Fruit fly (Drosophila melanogaster) whole organism, embryonic: ENCODE measurements around the gene Or85a.

Experiments
- ATbp ChIP-seq: fragments of 200-800 bp; sonication (Bioruptor generic); optimal IDR thresholded peaks from 2 replicates; lab custom pipeline; 2017; ENCODE audit warnings: missing biosample characterization, mild to moderate bottlenecking, missing genetic modification characterization, missing genetic modification reagents
- B-H1 ChIP-seq: fragments of 200-800 bp; sonication (Bioruptor generic); IDR thresholded peaks from 3 replicates; pipeline ENCODE4 v1.3.6; 2022; ENCODE audit warnings: missing biosample characterization, missing genetic modification characterization
- CG12659 ChIP-seq: fragments of 200-800 bp; sonication (Bioruptor generic); optimal IDR thresholded peaks from 3 replicates; lab custom pipeline; 2017; ENCODE audit warnings: mild to moderate bottlenecking, missing biosample characterization, missing genetic modification reagents, missing genetic modification characterization
- CG18619 ChIP-seq: fragments of 200-800 bp; sonication (Bioruptor generic); optimal IDR thresholded peaks from 3 replicates; lab custom pipeline; 2017; ENCODE audit warnings: missing biosample characterization, mild to moderate bottlenecking, missing genetic modification characterization
- CG31224 ChIP-seq: fragments of 200-800 bp; sonication (Bioruptor generic); IDR thresholded peaks from 2 replicates; pipeline ENCODE4 v1.3.6; 2022; ENCODE audit warnings: missing biosample characterization, missing genetic modification characterization
- CG32767 ChIP-seq: fragments of 200-800 bp; sonication (Bioruptor generic); IDR thresholded peaks from 2 replicates; pipeline ENCODE4 v1.3.6; 2022; ENCODE audit warnings: missing biosample characterization, missing genetic modification characterization
- CG32772 ChIP-seq: fragments of 200-800 bp; sonication (Bioruptor generic); IDR thresholded peaks from 2 replicates; pipeline ENCODE4 v1.3.6; 2022; ENCODE audit warnings: missing biosample characterization, missing genetic modification characterization
- CG34376 ChIP-seq: fragments of 200-800 bp; sonication (Bioruptor generic); optimal IDR thresholded peaks from 2 replicates; lab custom pipeline; 2018; ENCODE audit warnings: missing biosample characterization, mild to moderate bottlenecking, missing genetic modification characterization
- CG3726 ChIP-seq: fragments of 200-800 bp; sonication (Bioruptor generic); IDR thresholded peaks from 3 replicates; pipeline ENCODE4, ENCODE4 v1.3.6; 2022; ENCODE audit warnings: missing biosample characterization, missing genetic modification characterization
- CG4424 ChIP-seq: fragments of 200-800 bp; sonication (Bioruptor generic); optimal IDR thresholded peaks from 3 replicates; lab custom pipeline; 2016; ENCODE audit warnings: missing biosample characterization, missing genetic modification characterization
- CG6689 ChIP-seq: fragments of 200-800 bp; sonication (Bioruptor generic); IDR thresholded peaks from 2 replicates; pipeline ENCODE4 v1.3.6; 2022; ENCODE audit warnings: missing biosample characterization, missing genetic modification characterization
- CG8388 ChIP-seq: fragments of 200-800 bp; sonication (Bioruptor generic); optimal IDR thresholded peaks from 2 replicates; lab custom pipeline; 2019; ENCODE audit warnings: missing biosample characterization, mild to moderate bottlenecking, missing genetic modification characterization, moderate library complexity
- CG9932 ChIP-seq: fragments of 200-800 bp; sonication (Bioruptor generic); IDR thresholded peaks from 2 replicates; pipeline ENCODE4 v1.3.6; 2022; ENCODE audit warnings: missing biosample characterization, missing genetic modification characterization
- CHES-1-like ChIP-seq: fragments of 200-800 bp; sonication (Bioruptor generic); optimal IDR thresholded peaks from 2 replicates; lab custom pipeline; 2016; ENCODE audit warnings: missing biosample characterization, missing genetic modification characterization
- CkIIα-i1 ChIP-seq: fragments of 200-800 bp; sonication (Bioruptor generic); IDR thresholded peaks from 2 replicates; pipeline ENCODE4 v1.3.6; 2022; ENCODE audit warnings: missing biosample characterization, missing genetic modification characterization
- Dbx ChIP-seq: fragments of 200-800 bp; sonication (Bioruptor generic); IDR thresholded peaks from 3 replicates; pipeline ENCODE4 v1.3.6; 2022; ENCODE audit warnings: missing biosample characterization, missing genetic modification characterization
- Fer3 ChIP-seq: fragments of 200-800 bp; sonication (Bioruptor generic); optimal IDR thresholded peaks from 2 replicates; lab custom pipeline; 2018; ENCODE audit warnings: missing biosample characterization, mild to moderate bottlenecking, missing genetic modification characterization, moderate library complexity
- H2.0 ChIP-seq: fragments of 200-800 bp; sonication (Bioruptor generic); IDR thresholded peaks from 2 replicates; pipeline ENCODE4 v1.3.6; 2022; ENCODE audit warnings: missing biosample characterization, missing genetic modification characterization
- Hmr ChIP-seq: fragments of 200-800 bp; sonication (Bioruptor generic); optimal IDR thresholded peaks from 3 replicates; lab custom pipeline; 2017; ENCODE audit warnings: mild to moderate bottlenecking, missing biosample characterization, missing genetic modification reagents, missing genetic modification characterization
- Hr3 ChIP-seq: fragments of 200-800 bp; sonication (Bioruptor generic); optimal IDR thresholded peaks from 3 replicates; lab custom pipeline; 2016; ENCODE audit warnings: missing biosample characterization, missing genetic modification characterization
- MTF-1 ChIP-seq: fragments of 200-800 bp; sonication (Bioruptor generic); optimal IDR thresholded peaks from 2 replicates; lab custom pipeline; 2018; ENCODE audit warnings: missing biosample characterization, mild to moderate bottlenecking, missing genetic modification characterization, borderline replicate concordance
- NFAT ChIP-seq: fragments of 200-800 bp; sonication (Bioruptor generic); IDR thresholded peaks from 2 replicates; pipeline ENCODE4 v1.3.6; 2022; ENCODE audit warnings: missing biosample characterization, missing genetic modification characterization
- Nf-YC ChIP-seq: fragments of 200-800 bp; optimal IDR thresholded peaks from 3 replicates; lab custom pipeline; 2019; ENCODE audit warnings: missing biosample characterization, mild to moderate bottlenecking, missing genetic modification characterization, moderate library complexity
- NfI ChIP-seq: fragments of 200-800 bp; sonication (Bioruptor generic); optimal IDR thresholded peaks from 3 replicates; lab custom pipeline; 2018; ENCODE audit warnings: missing biosample characterization, mild to moderate bottlenecking, missing genetic modification characterization, moderate library complexity
- Optix ChIP-seq: fragments of 200-800 bp; sonication (Bioruptor generic); IDR thresholded peaks from 3 replicates; pipeline ENCODE4 v1.3.6; 2022; ENCODE audit warnings: missing biosample characterization, missing genetic modification characterization
- PHDP ChIP-seq: fragments of 200-800 bp; sonication (Bioruptor generic); optimal IDR thresholded peaks from 3 replicates; lab custom pipeline; 2018; ENCODE audit warnings: missing biosample characterization, mild to moderate bottlenecking, missing genetic modification characterization, moderate library complexity
- Sox102F ChIP-seq: fragments of 200-800 bp; sonication (Bioruptor generic); optimal IDR thresholded peaks from 2 replicates; lab custom pipeline; 2018; ENCODE audit warnings: missing biosample characterization, mild to moderate bottlenecking, missing genetic modification characterization, moderate library complexity
- Ssrp ChIP-seq: fragments of 200-800 bp; sonication (Bioruptor generic); optimal IDR thresholded peaks from 2 replicates; lab custom pipeline; 2018; ENCODE audit warnings: missing biosample characterization, mild to moderate bottlenecking, missing genetic modification characterization, moderate library complexity
- Tbp ChIP-seq: fragments of >200 bp; optimal IDR thresholded peaks from 2 replicates; lab custom pipeline; 2018; ENCODE audit warnings: missing biosample characterization, missing genetic modification characterization
- ac ChIP-seq: fragments of 200-800 bp; sonication (Bioruptor generic); optimal IDR thresholded peaks from 3 replicates; lab custom pipeline; 2017; ENCODE audit warnings: missing biosample characterization, mild to moderate bottlenecking, missing genetic modification characterization
- croc ChIP-seq: fragments of 200-800 bp; sonication (Bioruptor generic); conservative IDR thresholded peaks from 3 replicates; pipeline ENCODE4 v1.3.6; 2022; ENCODE audit warnings: missing biosample characterization, missing genetic modification characterization
- dimm ChIP-seq: fragments of 200-800 bp; sonication (Bioruptor generic); IDR thresholded peaks from 2 replicates; pipeline ENCODE4 v1.3.6; 2022; ENCODE audit warnings: missing biosample characterization, missing genetic modification characterization
- dpn ChIP-seq, 2 experiments: fragments of 200-800 bp; sonication (Bioruptor generic); optimal IDR thresholded peaks; 3 replicates each; lab custom pipeline; 2016; ENCODE audit warnings: missing biosample characterization in 2 of 2, missing genetic modification characterization in 2 of 2
- fu2 ChIP-seq: fragments of 200-800 bp; sonication (Bioruptor generic); optimal IDR thresholded peaks from 2 replicates; lab custom pipeline; 2016; ENCODE audit warnings: missing biosample characterization, missing genetic modification characterization
- grn ChIP-seq: fragments of 200-800 bp; sonication (Bioruptor generic); optimal IDR thresholded peaks from 3 replicates; lab custom pipeline; 2017; ENCODE audit warnings: missing biosample characterization, missing genetic modification characterization
- hb ChIP-seq: fragments of 200-800 bp; sonication (Bioruptor generic); IDR thresholded peaks from 3 replicates; pipeline ENCODE4 v1.3.6; 2022; ENCODE audit warnings: missing biosample characterization, missing genetic modification characterization; ENCODE audit not compliant: partially characterized antibody
- hkb ChIP-seq, 2 experiments: fragments of 200-800 bp in 1 of 2; fragments of >200 bp in 1 of 2; sonication (Bioruptor generic) in 1 of 2; IDR thresholded peaks in 1 of 2; optimal IDR thresholded peaks in 1 of 2; 2 replicates each; pipeline versions ENCODE4 v1.3.6 to Lab custom; 2017 to 2022; ENCODE audit warnings: missing biosample characterization in 1 of 2, missing genetic modification characterization in 1 of 2
- ind ChIP-seq: fragments of 200-800 bp; sonication (Bioruptor generic); optimal IDR thresholded peaks from 3 replicates; lab custom pipeline; 2016; ENCODE audit warnings: missing biosample characterization, missing genetic modification characterization
- lab ChIP-seq: fragments of 200-800 bp; sonication (Bioruptor generic); optimal IDR thresholded peaks from 3 replicates; lab custom pipeline; 2017; ENCODE audit warnings: missing biosample characterization, missing genetic modification characterization, mild to moderate bottlenecking, moderate library complexity, missing genetic modification reagents
- nerfin-1 ChIP-seq: fragments of 200-800 bp; sonication (Bioruptor generic); optimal IDR thresholded peaks from 3 replicates; lab custom pipeline; 2019; ENCODE audit warnings: missing biosample characterization, mild to moderate bottlenecking, missing genetic modification characterization, moderate library complexity
- prd ChIP-seq, 3 experiments: fragments of >200 bp in 2 of 3; fragments of 200-800 bp in 1 of 3; sonication (Bioruptor generic) in 1 of 3; optimal IDR thresholded peaks in 2 of 3; IDR thresholded peaks in 1 of 3; 2 replicates in 2 of 3; 3 replicates in 1 of 3; pipeline versions ENCODE4 v1.3.6 to Lab custom; 2017 to 2022; ENCODE audit warnings: missing biosample characterization in 1 of 3, missing genetic modification characterization in 1 of 3
- sima ChIP-seq: fragments of 200-800 bp; sonication (Bioruptor generic); optimal IDR thresholded peaks from 2 replicates; lab custom pipeline; 2016; ENCODE audit warnings: missing biosample characterization, missing genetic modification characterization
- slbo ChIP-seq: fragments of 200-800 bp; sonication (Bioruptor generic); IDR thresholded peaks from 2 replicates; pipeline ENCODE4 v1.3.6; 2022; ENCODE audit warnings: missing biosample characterization, missing genetic modification characterization
- tgo ChIP-seq: fragments of 200-800 bp; sonication (Bioruptor generic); IDR thresholded peaks from 3 replicates; pipeline ENCODE4 v1.3.6; 2022; ENCODE audit warnings: missing biosample characterization, missing genetic modification characterization
- twi ChIP-seq: fragments of 200-800 bp; optimal IDR thresholded peaks from 2 replicates; lab custom pipeline; 2019; ENCODE audit warnings: missing biosample characterization, mild to moderate bottlenecking, missing genetic modification characterization, moderate library complexity
- vfl ChIP-seq: fragments of 200-800 bp; sonication (Bioruptor generic); optimal IDR thresholded peaks from 2 replicates; lab custom pipeline; 2016; ENCODE audit warnings: missing biosample characterization, missing genetic modification characterization
- wdn ChIP-seq: fragments of 200-800 bp; sonication (Bioruptor generic); IDR thresholded peaks from 2 replicates; pipeline ENCODE4 v1.3.6; 2022; ENCODE audit warnings: missing biosample characterization, missing genetic modification characterization
- wor ChIP-seq: fragments of 200-800 bp; sonication (Bioruptor generic); IDR thresholded peaks from 2 replicates; pipeline ENCODE4 v1.3.6; 2022; ENCODE audit warnings: missing biosample characterization, missing genetic modification characterization
- zen2 ChIP-seq: fragments of 200-800 bp; sonication (Bioruptor generic); IDR thresholded peaks from 3 replicates; pipeline ENCODE4 v1.3.6; 2022; ENCODE audit warnings: missing biosample characterization, missing genetic modification characterization; ENCODE audit not compliant: partially characterized antibody

Or85a gene

dm6 chr3R:8354458-8354857 lies 32.9 kb downstream of the Or85a start (continued):
- peak; percentile 74 for TF ChIP-seq lab (GFP tag; lab: Kevin White, UChicago)
- peak; percentile 61 for TF ChIP-seq ATbp
- TF ChIP-seq Hmr = peak; percentile 64
- TF ChIP-seq CkIIα-i1 (GFP tag; lab: Robert Waterston, UW) = 0 out of 2 replicates have a peak, but pooled peaks have one; percentile 50
- peak; percentile 74 for TF ChIP-seq CG6689
- TF ChIP-seq H2.0 (GFP tag; lab: Robert Waterston, UW) = peak; percentile 40; the same call in 1 of the 2 replicates
- no peak for TF ChIP-seq hkb (optimal IDR thresholded peaks at IDR 0.05; lab: Kevin White, UChicago)
- peak; percentile 78 for TF ChIP-seq hkb (GFP tag; IDR thresholded peaks at IDR 0.05; lab: Robert Waterston, UW)
- TF ChIP-seq tgo (GFP tag; lab: Robert Waterston, UW) = peak; percentile 73; the same call in 2 of the 3 replicates
- no peak for TF ChIP-seq CG3726 (GFP tag; lab: Robert Waterston, UW)
- peak; percentile 69 for TF ChIP-seq PHDP (tag; lab: Kevin White, UChicago)
- TF ChIP-seq ac (GFP tag; lab: Kevin White, UChicago) = no peak
- peak; percentile 31; the same call in 2 of the 3 replicates for TF ChIP-seq B-H1 (GFP tag; lab: Robert Waterston, UW)
- TF ChIP-seq CG34376 (GFP tag; lab: Kevin White, UChicago) = no peak
- TF ChIP-seq zen2 (GFP tag; lab: Robert Waterston, UW) = no peak
- no peak for TF ChIP-seq Tbp (GFP tag; lab: Kevin White, UChicago)
- TF ChIP-seq Ssrp (tag; lab: Kevin White, UChicago) = peak; percentile 34
- peak; percentile 40 for TF ChIP-seq ind
- TF ChIP-seq prd (optimal IDR thresholded peaks at IDR 0.05; lab: Kevin White, UChicago) = no peak
- peak; percentile 76 for TF ChIP-seq prd (GFP tag; IDR thresholded peaks at IDR 0.05; lab: Robert Waterston, UW)
- TF ChIP-seq CG12659 (GFP tag; lab: Kevin White, UChicago) = peak; percentile 23
- peak; percentile 53 for TF ChIP-seq NFAT
- no peak for TF ChIP-seq twi
- TF ChIP-seq Sox102F (GFP tag; lab: Kevin White, UChicago) = peak; percentile 78
- no peak for TF ChIP-seq fu2
- TF ChIP-seq CG31224 (GFP tag; lab: Robert Waterston, UW) = peak; percentile 40; the same call in 1 of the 2 replicates
- TF ChIP-seq slbo (GFP tag; lab: Robert Waterston, UW) = peak; percentile 82
- peak in 1 of 2 experiments; percentile 31 for TF ChIP-seq dpn (GFP tag; optimal IDR thresholded peaks at IDR 0.05; lab: Kevin White, UChicago)
- peak; percentile 71 for TF ChIP-seq Dbx (GFP tag; lab: Robert Waterston, UW)
- TF ChIP-seq dimm (GFP tag; lab: Robert Waterston, UW) = 0 out of 2 replicates have a peak, but pooled peaks have one; percentile 17
- TF ChIP-seq CG4424 (GFP tag; lab: Kevin White, UChicago) = peak; percentile 21
- peak; percentile 19 for TF ChIP-seq CG8388 (GFP tag; lab: Kevin White, UChicago)
- no peak for TF ChIP-seq Optix (GFP tag; lab: Robert Waterston, UW)
- TF ChIP-seq grn = no peak
- TF ChIP-seq CHES-1-like = no peak
- peak; percentile 16 for TF ChIP-seq nerfin-1 (tag; lab: Kevin White, UChicago)
- TF ChIP-seq croc = no peak
- peak; percentile 71 for TF ChIP-seq CG9932 (GFP tag; lab: Robert Waterston, UW)
- TF ChIP-seq Hr3 = no peak
- no peak for TF ChIP-seq Nf-YC (tag; lab: Kevin White, UChicago)
- no peak for TF ChIP-seq hb (GFP tag; lab: Robert Waterston, UW)
- peak; percentile 21 for TF ChIP-seq MTF-1 (GFP tag; lab: Kevin White, UChicago)
- peak; percentile 61 for TF ChIP-seq NfI
- peak; percentile 10 for TF ChIP-seq vfl
- no peak for TF ChIP-seq sima (GFP tag; lab: Kevin White, UChicago)
- peak; percentile 66 for TF ChIP-seq Fer3 (tag; lab: Kevin White, UChicago)
- peak; percentile 40; the same call in 1 of the 2 replicates for TF ChIP-seq wor
- peak; percentile 25; the same call in 1 of the 2 replicates for TF ChIP-seq wdn
- TF ChIP-seq CG32772 (GFP tag; lab: Robert Waterston, UW) = peak; percentile 64
- TF ChIP-seq CG32767 (GFP tag; lab: Robert Waterston, UW) = 0 out of 2 replicates have a peak, but pooled peaks have one; percentile 28
- TF ChIP-seq CG18619 = peak; percentile 33
